Fruit fly (Drosophila melanogaster): ENCODE data around the gene Kdsr.

- no peak for TF ChIP-seq topi (GFP tag; optimal IDR thresholded peaks at IDR 0.05)
- no peak for TF ChIP-seq CG32006 (GFP tag; optimal IDR thresholded peaks at IDR 0.05)
- no peak for TF ChIP-seq cyc (GFP tag; optimal IDR thresholded peaks at IDR 0.05)
- TF ChIP-seq Met (GFP tag; optimal IDR thresholded peaks at IDR 0.05) = no peak
- no peak for TF ChIP-seq CG11294 (GFP tag; IDR thresholded peaks at IDR 0.05)
- no peak for TF ChIP-seq Ets21C (GFP tag; optimal IDR thresholded peaks at IDR 0.05)
- TF ChIP-seq Blimp-1 (GFP tag; optimal IDR thresholded peaks at IDR 0.05) = no peak
- no peak for TF ChIP-seq CG6854 (GFP tag; optimal IDR thresholded peaks at IDR 0.05)
- no peak for TF ChIP-seq eg (GFP tag; IDR thresholded peaks at IDR 0.05)
- TF ChIP-seq CG11762 (GFP tag; optimal IDR thresholded peaks at IDR 0.05; ENCODE audit: insufficient read depth) = no peak
Measured at dm6 chr3R:25225483-25225882, 36.8 kb downstream of the Kdsr start.

Measured in whole organism, prepupa.